Worm (Caenorhabditis elegans): ENCODE data around the gene ZK512.2.

ce11 chrIII:9130588-9130987 lies 14.0 kb downstream of the ZK512.2 start, which contains the start of gene ZK512.10:
- TF ChIP-seq dmd-4 (tag; optimal IDR thresholded peaks at IDR 0.05) (no peak), nhr-10 (tag; optimal IDR thresholded peaks at IDR 0.05) (no peak), mbf-1 (tag; optimal IDR thresholded peaks at IDR 0.05) (no peak), nhr-237 (tag; optimal IDR thresholded peaks at IDR 0.05) (no peak), ceh-16 (tag; optimal IDR thresholded peaks at IDR 0.05) (no peak), elt-3 (tag; optimal IDR thresholded peaks at IDR 0.05) (no peak), elt-1 (tag; optimal IDR thresholded peaks at IDR 0.05) (no peak), nhr-23 (tag; optimal IDR thresholded peaks at IDR 0.05) (no peak), mdl-1 (tag; optimal IDR thresholded peaks at IDR 0.05) (no peak), unc-62 (GFP tag; optimal IDR thresholded peaks at IDR 0.05) (no peak)

Measured in whole organism, L2 larva.